Fruit fly (Drosophila melanogaster) whole organism, prepupa: ENCODE data around the gene Rga.

Experiments
- Blimp-1 ChIP-seq: fragments of 200-800 bp; sonication (Bioruptor generic); optimal IDR thresholded peaks from 3 replicates; lab custom pipeline; 2017; ENCODE audit warnings: missing biosample characterization, missing genetic modification characterization, mild to moderate bottlenecking, moderate library complexity, missing genetic modification reagents
- CG10631 ChIP-seq: fragments of 200-800 bp; sonication (Bioruptor generic); optimal IDR thresholded peaks from 2 replicates; lab custom pipeline; 2016; ENCODE audit warnings: missing biosample characterization, missing genetic modification characterization
- CG10669 ChIP-seq: fragments of 200-800 bp; sonication (Bioruptor generic); optimal IDR thresholded peaks from 3 replicates; lab custom pipeline; 2018; ENCODE audit warnings: missing biosample characterization, mild to moderate bottlenecking, missing genetic modification characterization, moderate library complexity
- CG11762 ChIP-seq: fragments of 200-800 bp; sonication (Bioruptor generic); optimal IDR thresholded peaks from 3 replicates; lab custom pipeline; 2016; ENCODE audit warnings: missing biosample characterization, missing genetic modification characterization; ENCODE audit not compliant: insufficient read depth
- CG11902 ChIP-seq: fragments of 200-800 bp; sonication (Bioruptor generic); optimal IDR thresholded peaks from 3 replicates; lab custom pipeline; 2016; ENCODE audit warnings: missing biosample characterization, missing genetic modification characterization
- CG15336 ChIP-seq: fragments of 200-800 bp; sonication (Bioruptor generic); IDR thresholded peaks from 2 replicates; pipeline ENCODE4 v1.3.6; 2022; ENCODE audit warnings: missing biosample characterization, missing genetic modification characterization
- CG1621 ChIP-seq: fragments of 200-800 bp; sonication (Bioruptor generic); optimal IDR thresholded peaks from 3 replicates; lab custom pipeline; 2018; ENCODE audit warnings: missing biosample characterization, mild to moderate bottlenecking, missing genetic modification characterization
- CG16779 ChIP-seq: fragments of 200-800 bp; sonication (Bioruptor generic); optimal IDR thresholded peaks from 3 replicates; lab custom pipeline; 2017; ENCODE audit warnings: missing biosample characterization, mild to moderate bottlenecking, missing genetic modification characterization
- CG3032 ChIP-seq: fragments of 200-800 bp; optimal IDR thresholded peaks from 2 replicates; lab custom pipeline; 2019; ENCODE audit warnings: missing biosample characterization, mild to moderate bottlenecking, missing genetic modification characterization, moderate library complexity
- CG32006 ChIP-seq: fragments of 200-800 bp; sonication (Bioruptor generic); optimal IDR thresholded peaks from 3 replicates; lab custom pipeline; 2017; ENCODE audit warnings: missing biosample characterization, mild to moderate bottlenecking, missing genetic modification characterization
- CG34406 ChIP-seq: fragments of 200-800 bp; sonication (Bioruptor generic); optimal IDR thresholded peaks from 3 replicates; lab custom pipeline; 2016; ENCODE audit warnings: missing biosample characterization, missing genetic modification characterization
- CG4318 ChIP-seq: fragments of 200-800 bp; sonication (Bioruptor generic); optimal IDR thresholded peaks from 3 replicates; lab custom pipeline; 2017; ENCODE audit warnings: missing biosample characterization, mild to moderate bottlenecking, missing genetic modification characterization
- CG6163 ChIP-seq: fragments of 200-800 bp; sonication (Bioruptor generic); IDR thresholded peaks from 3 replicates; pipeline ENCODE4 v1.3.6; 2022; ENCODE audit warnings: missing biosample characterization, missing genetic modification characterization
- CG6276 ChIP-seq: fragments of 200-800 bp; sonication (Bioruptor generic); optimal IDR thresholded peaks from 2 replicates; lab custom pipeline; 2017; ENCODE audit warnings: missing biosample characterization, mild to moderate bottlenecking, missing genetic modification characterization
- CG6792 ChIP-seq: fragments of 200-800 bp; sonication (Bioruptor generic); optimal IDR thresholded peaks from 3 replicates; lab custom pipeline; 2016; ENCODE audit warnings: missing biosample characterization, missing genetic modification characterization
- CG6808 ChIP-seq: fragments of 200-800 bp; sonication (Bioruptor generic); optimal IDR thresholded peaks from 3 replicates; lab custom pipeline; 2017; ENCODE audit warnings: missing biosample characterization, missing genetic modification characterization, mild to moderate bottlenecking, moderate library complexity, missing genetic modification reagents
- CG6854 ChIP-seq: fragments of 200-800 bp; sonication (Bioruptor generic); optimal IDR thresholded peaks from 2 replicates; lab custom pipeline; 2017; ENCODE audit warnings: missing biosample characterization, mild to moderate bottlenecking, missing genetic modification characterization
- CG8119 ChIP-seq: fragments of 200-800 bp; sonication (Bioruptor generic); IDR thresholded peaks from 3 replicates; pipeline ENCODE4 v1.3.6; 2022; ENCODE audit warnings: missing biosample characterization, missing genetic modification characterization
- CG8319 ChIP-seq: fragments of 200-800 bp; sonication (Bioruptor generic); optimal IDR thresholded peaks from 3 replicates; lab custom pipeline; 2016; ENCODE audit warnings: missing biosample characterization, missing genetic modification characterization
- CG8632 ChIP-seq: fragments of 200-800 bp; sonication (Bioruptor generic); optimal IDR thresholded peaks from 3 replicates; lab custom pipeline; 2016; ENCODE audit warnings: missing biosample characterization, missing genetic modification characterization
- CG9139 ChIP-seq: fragments of 200-800 bp; sonication (Bioruptor generic); optimal IDR thresholded peaks from 3 replicates; lab custom pipeline; 2017; ENCODE audit warnings: missing biosample characterization, mild to moderate bottlenecking, missing genetic modification characterization
- Eip75B ChIP-seq: fragments of 200-800 bp; sonication (Bioruptor generic); optimal IDR thresholded peaks from 3 replicates; lab custom pipeline; 2016; ENCODE audit warnings: missing biosample characterization, missing genetic modification characterization
- Eip78C ChIP-seq: fragments of 200-800 bp; sonication (Bioruptor generic); peaks from one replicate; lab custom pipeline; 2016; ENCODE audit warnings: missing biosample characterization, missing genetic modification characterization
- Eip93F ChIP-seq: fragments of 200-800 bp; sonication (Bioruptor generic); optimal IDR thresholded peaks from 2 replicates; lab custom pipeline; 2016; ENCODE audit warnings: missing biosample characterization, mild to moderate bottlenecking, missing genetic modification characterization
- Ets96B ChIP-seq: fragments of 200-800 bp; optimal IDR thresholded peaks from 2 replicates; lab custom pipeline; 2019; ENCODE audit warnings: missing biosample characterization, mild to moderate bottlenecking, missing genetic modification characterization, moderate library complexity
- Gug ChIP-seq: fragments of 200-800 bp; sonication (Bioruptor generic); IDR thresholded peaks from 2 replicates; pipeline ENCODE4 v1.3.6; 2022; ENCODE audit warnings: missing biosample characterization, missing genetic modification characterization
- Hr38 ChIP-seq: sonication (Bioruptor generic); optimal IDR thresholded peaks from 2 replicates; lab custom pipeline; 2016; ENCODE audit warnings: missing biosample characterization, missing genetic modification characterization
- Hr39 ChIP-seq: fragments of 200-800 bp; sonication (Bioruptor generic); optimal IDR thresholded peaks from 2 replicates; lab custom pipeline; 2016; ENCODE audit warnings: missing biosample characterization, missing genetic modification characterization
- Hr4 ChIP-seq: fragments of 200-800 bp; sonication (Bioruptor generic); optimal IDR thresholded peaks from 3 replicates; lab custom pipeline; 2016; ENCODE audit warnings: missing biosample characterization, missing genetic modification characterization
- Lpt ChIP-seq: fragments of 200-800 bp; sonication (Bioruptor generic); optimal IDR thresholded peaks from 3 replicates; lab custom pipeline; 2016; ENCODE audit warnings: missing biosample characterization, missing genetic modification characterization
- Met ChIP-seq: fragments of 200-800 bp; sonication (Bioruptor generic); optimal IDR thresholded peaks from 3 replicates; lab custom pipeline; 2016; ENCODE audit warnings: missing biosample characterization, missing genetic modification characterization
- OdsH ChIP-seq: fragments of 200-800 bp; sonication (Bioruptor generic); optimal IDR thresholded peaks from 3 replicates; lab custom pipeline; 2016; ENCODE audit warnings: missing biosample characterization, missing genetic modification characterization
- achi ChIP-seq: fragments of 200-800 bp; sonication (Bioruptor generic); optimal IDR thresholded peaks from 3 replicates; lab custom pipeline; 2016; ENCODE audit warnings: missing biosample characterization, missing genetic modification characterization
- acj6 ChIP-seq: fragments of 200-800 bp; sonication (Bioruptor generic); optimal IDR thresholded peaks from 3 replicates; lab custom pipeline; 2016; ENCODE audit warnings: missing biosample characterization, missing genetic modification characterization
- cyc ChIP-seq: fragments of 200-800 bp; sonication (Bioruptor generic); optimal IDR thresholded peaks from 3 replicates; lab custom pipeline; 2016; ENCODE audit warnings: missing biosample characterization, missing genetic modification characterization
- dac ChIP-seq: fragments of 200-800 bp; sonication (Bioruptor generic); optimal IDR thresholded peaks from 2 replicates; lab custom pipeline; 2017; ENCODE audit warnings: missing biosample characterization, mild to moderate bottlenecking, missing genetic modification characterization
- esn ChIP-seq: fragments of 200-800 bp; sonication (Bioruptor generic); optimal IDR thresholded peaks from 2 replicates; lab custom pipeline; 2016; ENCODE audit warnings: missing biosample characterization, mild to moderate bottlenecking, missing genetic modification characterization, moderate library complexity
- fd59A ChIP-seq: fragments of 200-800 bp; sonication (Bioruptor generic); optimal IDR thresholded peaks from 2 replicates; lab custom pipeline; 2017; ENCODE audit warnings: missing biosample characterization, mild to moderate bottlenecking, missing genetic modification characterization, missing genetic modification reagents
- fd85E ChIP-seq: fragments of 200-800 bp; sonication (Bioruptor generic); optimal IDR thresholded peaks from 3 replicates; lab custom pipeline; 2016; ENCODE audit warnings: missing biosample characterization, missing genetic modification characterization
- fkh ChIP-seq: fragments of 200-800 bp; sonication (Bioruptor generic); optimal IDR thresholded peaks from 3 replicates; lab custom pipeline; 2017; ENCODE audit warnings: missing biosample characterization, mild to moderate bottlenecking, missing genetic modification characterization, moderate library complexity
- lz ChIP-seq: fragments of 200-800 bp; sonication (Bioruptor generic); optimal IDR thresholded peaks from 3 replicates; lab custom pipeline; 2016; ENCODE audit warnings: missing biosample characterization, missing genetic modification characterization
- net ChIP-seq: fragments of 200-800 bp; sonication (Bioruptor generic); optimal IDR thresholded peaks from 3 replicates; lab custom pipeline; 2016; ENCODE audit warnings: missing biosample characterization, missing genetic modification characterization
- pdm3 ChIP-seq: fragments of 200-800 bp; sonication (Bioruptor generic); optimal IDR thresholded peaks from 3 replicates; lab custom pipeline; 2016; ENCODE audit warnings: missing biosample characterization, missing genetic modification characterization
- salr ChIP-seq, 2 experiments: fragments of 200-800 bp; sonication (Bioruptor generic); optimal IDR thresholded peaks; 3 replicates each; lab custom pipeline; 2016 to 2018; ENCODE audit warnings: missing biosample characterization in 2 of 2, missing genetic modification characterization in 2 of 2, mild to moderate bottlenecking in 1 of 2
- spab ChIP-seq: fragments of 200-800 bp; sonication (Bioruptor generic); optimal IDR thresholded peaks from 2 replicates; lab custom pipeline; 2017; ENCODE audit warnings: missing biosample characterization, mild to moderate bottlenecking, missing genetic modification characterization, missing genetic modification reagents
- svp ChIP-seq: fragments of 200-800 bp; sonication (Bioruptor generic); peaks from one replicate; lab custom pipeline; 2016; ENCODE audit warnings: missing biosample characterization, missing genetic modification characterization
- topi ChIP-seq: fragments of 200-800 bp; sonication (Bioruptor generic); optimal IDR thresholded peaks from 3 replicates; lab custom pipeline; 2016; ENCODE audit warnings: missing biosample characterization, missing genetic modification characterization

The Rga gene

dm6 chr3R:5570635-5571436, 42.1 kb downstream of the Rga start, which contains the start of gene CRMP (continued):
- TF ChIP-seq topi (GFP tag; lab: Kevin White, UChicago) (no peak), CG16779 (tag; lab: Kevin White, UChicago) (peak; percentile 0), Ets96B (no peak), dac (GFP tag; lab: Kevin White, UChicago) (no peak), Lpt (GFP tag; lab: Kevin White, UChicago) (no peak), pdm3 (GFP tag; lab: Kevin White, UChicago) (no peak), CG6792 (GFP tag; lab: Kevin White, UChicago) (no peak), CG6854 (GFP tag; lab: Kevin White, UChicago) (peak; percentile 45), CG34406 (GFP tag; lab: Kevin White, UChicago) (no peak), CG3032 (tag; lab: Kevin White, UChicago) (no peak), acj6 (GFP tag; lab: Kevin White, UChicago) (no peak), lz (GFP tag; lab: Kevin White, UChicago) (no peak), CG6808 (GFP tag; lab: Kevin White, UChicago) (peak; percentile 48), fd59A (no peak), achi (GFP tag; lab: Kevin White, UChicago) (no peak), CG6163 (GFP tag; lab: Robert Waterston, UW) (no peak), Eip78C (GFP tag; lab: Kevin White, UChicago) (peak; percentile 52), net (GFP tag; lab: Kevin White, UChicago) (no peak), Blimp-1 (GFP tag; lab: Kevin White, UChicago) (no peak), Eip75B (GFP tag; lab: Kevin White, UChicago) (no peak), fkh (GFP tag; lab: Kevin White, UChicago) (no peak)

- no peak for TF ChIP-seq net (GFP tag; lab: Kevin White, UChicago)
- peak; percentile 51 for TF ChIP-seq topi (GFP tag; lab: Kevin White, UChicago)
- no peak for TF ChIP-seq CG8319 (GFP tag; lab: Kevin White, UChicago)
- TF ChIP-seq CG10669 (GFP tag; lab: Kevin White, UChicago) = no peak
- TF ChIP-seq Hr4 = peak; percentile 70
- TF ChIP-seq Gug = peak; percentile 46
- peak; percentile 2 for TF ChIP-seq CG11762
- TF ChIP-seq cyc (GFP tag; lab: Kevin White, UChicago) = peak; percentile 33
- TF ChIP-seq esn (GFP tag; lab: Kevin White, UChicago) = peak; percentile 65
- peak; percentile 10 for TF ChIP-seq CG6792 (GFP tag; lab: Kevin White, UChicago)
- no peak for TF ChIP-seq CG6808 (GFP tag; lab: Kevin White, UChicago)
- TF ChIP-seq CG32006 (GFP tag; lab: Kevin White, UChicago) = peak; percentile 44
- TF ChIP-seq CG4318 = no peak
- TF ChIP-seq Lpt (GFP tag; lab: Kevin White, UChicago) = no peak
- no peak for TF ChIP-seq fd85E (GFP tag; lab: Kevin White, UChicago)
- no peak for TF ChIP-seq CG10631 (GFP tag; lab: Kevin White, UChicago)
- peak; percentile 27 for TF ChIP-seq CG11902
- no peak for TF ChIP-seq CG8632 (GFP tag; lab: Kevin White, UChicago)
- TF ChIP-seq CG6163 (GFP tag; lab: Robert Waterston, UW) = no peak
- TF ChIP-seq dac (GFP tag; lab: Kevin White, UChicago) = peak; percentile 32
- TF ChIP-seq CG6276 = no peak
- TF ChIP-seq pdm3 (GFP tag; lab: Kevin White, UChicago) = peak; percentile 63
- no peak for TF ChIP-seq OdsH
- peak; percentile 82 for TF ChIP-seq svp (GFP tag; lab: Kevin White, UChicago)
- TF ChIP-seq Eip93F (GFP tag; lab: Kevin White, UChicago) = peak; percentile 67
- no peak for TF ChIP-seq Blimp-1 (GFP tag; lab: Kevin White, UChicago)
- peak; percentile 67 for TF ChIP-seq lz (GFP tag; lab: Kevin White, UChicago)
- TF ChIP-seq salr (GFP tag; optimal IDR thresholded peaks at IDR 0.05; lab: Kevin White, UChicago) = no peak
- no peak for TF ChIP-seq spab (GFP tag; lab: Kevin White, UChicago)
- TF ChIP-seq CG1621 (tag; lab: Kevin White, UChicago) = peak; percentile 23
- TF ChIP-seq Hr38 = no peak
- no peak for TF ChIP-seq Met
- no peak for TF ChIP-seq CG9139 (GFP tag; lab: Kevin White, UChicago)
- TF ChIP-seq Hr39 = peak; percentile 63
- peak; percentile 30; the same call in 1 of the 3 replicates for TF ChIP-seq CG8119
- 0 out of 2 replicates have a peak, but pooled peaks have one; percentile 42 for TF ChIP-seq CG15336 (GFP tag; lab: Robert Waterston, UW)
- peak; percentile 87 for TF ChIP-seq Eip78C (GFP tag; lab: Kevin White, UChicago)
These were observed 44.3 kb downstream of the Rga start, which contains the start of the genes CG2931 and Rheb for dm6 chr3R:5568590-5568989. Gene CG2931 (minus strand): TSS chr3R:5568615. Gene Rheb (plus strand): TSS chr3R:5568921.
